Fruit fly (Drosophila melanogaster) whole organism, embryonic: ENCODE results near the gene CG4968.
A peak's percentile ranks its signal among the peaks of the same experiment; 100 is the strongest.

Experiments used
- ATbp ChIP-seq: fragments of 200-800 bp; sonication (Bioruptor generic); optimal IDR thresholded peaks from 2 replicates; lab custom pipeline; 2017; ENCODE audit warnings: missing biosample characterization, mild to moderate bottlenecking, missing genetic modification characterization, missing genetic modification reagents
- Antp ChIP-seq: fragments of 200-800 bp; sonication (Bioruptor generic); optimal IDR thresholded peaks from 3 replicates; lab custom pipeline; 2016; ENCODE audit warnings: missing biosample characterization, missing genetic modification characterization
- CG10274 ChIP-seq: fragments of 200-800 bp; sonication (Bioruptor generic); optimal IDR thresholded peaks from 3 replicates; lab custom pipeline; 2017; ENCODE audit warnings: missing biosample characterization, mild to moderate bottlenecking, missing genetic modification characterization
- CG11504 ChIP-seq: fragments of 200-800 bp; sonication (Bioruptor generic); optimal IDR thresholded peaks from 3 replicates; lab custom pipeline; 2019; ENCODE audit warnings: missing biosample characterization, mild to moderate bottlenecking, missing genetic modification characterization, moderate library complexity
- CG12155 ChIP-seq: fragments of 200-800 bp; sonication (Bioruptor generic); optimal IDR thresholded peaks from 3 replicates; lab custom pipeline; 2016; ENCODE audit warnings: missing biosample characterization, missing genetic modification characterization
- CG12299 ChIP-seq: fragments of 200-800 bp; sonication (Bioruptor generic); optimal IDR thresholded peaks from 2 replicates; lab custom pipeline; 2018; ENCODE audit warnings: missing biosample characterization, mild to moderate bottlenecking, missing genetic modification characterization
- CG14710 ChIP-seq: fragments of 200-800 bp; sonication (Bioruptor generic); optimal IDR thresholded peaks from 3 replicates; lab custom pipeline; 2019; ENCODE audit warnings: missing biosample characterization, mild to moderate bottlenecking, missing genetic modification characterization, moderate library complexity
- CG15514 ChIP-seq: fragments of 200-800 bp; sonication (Bioruptor generic); optimal IDR thresholded peaks from 3 replicates; lab custom pipeline; 2017; ENCODE audit warnings: missing biosample characterization, missing genetic modification characterization, mild to moderate bottlenecking, moderate library complexity, missing genetic modification reagents
- CG2678 ChIP-seq: fragments of 200-800 bp; sonication (Bioruptor generic); optimal IDR thresholded peaks from 3 replicates; lab custom pipeline; 2019; ENCODE audit warnings: missing biosample characterization, mild to moderate bottlenecking, missing genetic modification characterization, moderate library complexity
- CG30403 ChIP-seq: fragments of 200-800 bp; sonication (Bioruptor generic); optimal IDR thresholded peaks from 3 replicates; lab custom pipeline; 2016; ENCODE audit warnings: missing biosample characterization, missing genetic modification characterization
- CG31224 ChIP-seq: fragments of 200-800 bp; sonication (Bioruptor generic); IDR thresholded peaks from 2 replicates; pipeline ENCODE4 v1.3.6; 2022; ENCODE audit warnings: missing biosample characterization, missing genetic modification characterization
- CG4282 ChIP-seq: fragments of 200-800 bp; sonication (Bioruptor generic); optimal IDR thresholded peaks from 2 replicates; lab custom pipeline; 2016; ENCODE audit warnings: missing biosample characterization, missing genetic modification characterization
- CG4328 ChIP-seq: fragments of 200-800 bp; sonication (Bioruptor generic); optimal IDR thresholded peaks from 3 replicates; lab custom pipeline; 2017; ENCODE audit warnings: missing biosample characterization, missing genetic modification reagents, missing genetic modification characterization
- CG7357 ChIP-seq: fragments of 200-800 bp; sonication (Bioruptor generic); IDR thresholded peaks from 3 replicates; pipeline ENCODE4 v1.3.6; 2022; ENCODE audit warnings: missing biosample characterization, missing genetic modification characterization
- CHES-1-like ChIP-seq: fragments of 200-800 bp; sonication (Bioruptor generic); optimal IDR thresholded peaks from 2 replicates; lab custom pipeline; 2016; ENCODE audit warnings: missing biosample characterization, missing genetic modification characterization
- Camta ChIP-seq: fragments of 200-800 bp; sonication (Bioruptor generic); optimal IDR thresholded peaks from 2 replicates; lab custom pipeline; 2016; ENCODE audit warnings: missing biosample characterization, missing genetic modification characterization
- CoRest ChIP-seq: fragments of 200-800 bp; sonication (Bioruptor generic); optimal IDR thresholded peaks from 3 replicates; lab custom pipeline; 2018; ENCODE audit warnings: missing biosample characterization, mild to moderate bottlenecking, missing genetic modification characterization, moderate library complexity
- Dfd ChIP-seq, 2 experiments: fragments of >200 bp; optimal IDR thresholded peaks; 2 replicates each; lab custom pipeline; 2017; ENCODE audit warnings: missing biosample characterization in 2 of 2, missing genetic modification characterization in 2 of 2
- Dip2 ChIP-seq: fragments of 200-800 bp; sonication (Bioruptor generic); IDR thresholded peaks from 2 replicates; pipeline ENCODE4 v1.3.6; 2022; ENCODE audit warnings: missing biosample characterization, missing genetic modification characterization
- Doc2 ChIP-seq: fragments of 200-800 bp; sonication (Bioruptor generic); IDR thresholded peaks from 2 replicates; pipeline ENCODE4 v1.3.6; 2022; ENCODE audit warnings: missing biosample characterization, missing genetic modification characterization
- Dref ChIP-seq: fragments of 200-800 bp; sonication (Bioruptor generic); IDR thresholded peaks from 2 replicates; pipeline ENCODE4 v1.3.6; 2022; ENCODE audit warnings: missing biosample characterization, missing genetic modification characterization
- Ets97D ChIP-seq: fragments of 200-800 bp; sonication (Bioruptor generic); optimal IDR thresholded peaks from 3 replicates; lab custom pipeline; 2016; ENCODE audit warnings: missing biosample characterization, missing genetic modification characterization
- Hey ChIP-seq: fragments of 200-800 bp; sonication (Bioruptor generic); optimal IDR thresholded peaks from 3 replicates; lab custom pipeline; 2018; ENCODE audit warnings: missing biosample characterization, mild to moderate bottlenecking, missing genetic modification characterization
- HmgZ ChIP-seq: fragments of 200-800 bp; sonication (Bioruptor generic); optimal IDR thresholded peaks from 2 replicates; lab custom pipeline; 2018; ENCODE audit warnings: missing biosample characterization, mild to moderate bottlenecking, missing genetic modification characterization
- Hsf ChIP-seq: fragments of 200-800 bp; sonication (Bioruptor generic); optimal IDR thresholded peaks from 3 replicates; lab custom pipeline; 2016; ENCODE audit warnings: missing biosample characterization, missing genetic modification characterization
- Med ChIP-seq: fragments of 200-800 bp; sonication (Bioruptor generic); peaks from one replicate; lab custom pipeline; 2016; ENCODE audit warnings: missing biosample characterization, missing genetic modification characterization, mild to moderate bottlenecking, inconsistent platforms, moderate library complexity
- Mes4 ChIP-seq: fragments of 200-800 bp; sonication (Bioruptor generic); optimal IDR thresholded peaks from 2 replicates; lab custom pipeline; 2016; ENCODE audit warnings: missing biosample characterization, missing genetic modification characterization
- NC2α ChIP-seq: fragments of 200-800 bp; sonication (Bioruptor generic); optimal IDR thresholded peaks from 2 replicates; lab custom pipeline; 2016; ENCODE audit warnings: missing biosample characterization, missing genetic modification characterization
- Scr ChIP-seq: fragments of 200-800 bp; sonication (Bioruptor generic); IDR thresholded peaks from 2 replicates; pipeline ENCODE4 v1.3.6; 2022; ENCODE audit warnings: missing biosample characterization, missing genetic modification characterization; ENCODE audit not compliant: partially characterized antibody
- Sin3A ChIP-seq: fragments of >200 bp; optimal IDR thresholded peaks from 2 replicates; lab custom pipeline; 2018
- Sox102F ChIP-seq: fragments of 200-800 bp; sonication (Bioruptor generic); optimal IDR thresholded peaks from 2 replicates; lab custom pipeline; 2018; ENCODE audit warnings: missing biosample characterization, mild to moderate bottlenecking, missing genetic modification characterization, moderate library complexity
- TFAM ChIP-seq: fragments of 200-800 bp; sonication (Bioruptor generic); optimal IDR thresholded peaks from 2 replicates; lab custom pipeline; 2017; ENCODE audit warnings: missing biosample characterization, missing genetic modification characterization, inconsistent platforms
- Taf1 ChIP-seq: fragments of 200-800 bp; sonication (Bioruptor generic); IDR thresholded peaks from 2 replicates; pipeline ENCODE4 v1.3.6; 2022; ENCODE audit warnings: missing biosample characterization, missing genetic modification characterization
- Xbp1 ChIP-seq: fragments of 200-800 bp; sonication (Bioruptor generic); optimal IDR thresholded peaks from 3 replicates; lab custom pipeline; 2016; ENCODE audit warnings: missing biosample characterization, mild to moderate bottlenecking, missing genetic modification characterization
- amos ChIP-seq: fragments of 200-800 bp; sonication (Bioruptor generic); IDR thresholded peaks from 2 replicates; pipeline ENCODE4 v1.3.6; 2022; ENCODE audit warnings: missing biosample characterization, missing genetic modification characterization; ENCODE audit not compliant: partially characterized antibody
- ara ChIP-seq: fragments of 200-800 bp; sonication (Bioruptor generic); IDR thresholded peaks from 2 replicates; pipeline ENCODE4 v1.3.6; 2022; ENCODE audit warnings: missing biosample characterization, missing genetic modification characterization
- ase ChIP-seq: fragments of 200-800 bp; sonication (Bioruptor generic); IDR thresholded peaks from 3 replicates; pipeline ENCODE4 v1.3.6; 2022; ENCODE audit warnings: missing biosample characterization, missing genetic modification characterization
- bcd ChIP-seq: fragments of 200-800 bp; sonication (Bioruptor generic); optimal IDR thresholded peaks from 2 replicates; lab custom pipeline; 2017; ENCODE audit warnings: missing biosample characterization, mild to moderate bottlenecking, missing genetic modification characterization
- bowl ChIP-seq: fragments of 200-800 bp; sonication (Bioruptor generic); IDR thresholded peaks from 2 replicates; pipeline ENCODE4 v1.3.6; 2022; ENCODE audit warnings: missing biosample characterization, missing genetic modification characterization
- da ChIP-seq: fragments of 200-800 bp; sonication (Bioruptor generic); optimal IDR thresholded peaks from 2 replicates; lab custom pipeline; 2016; ENCODE audit warnings: missing biosample characterization, missing genetic modification characterization
- ewg ChIP-seq: fragments of 200-800 bp; sonication (Bioruptor generic); optimal IDR thresholded peaks from 3 replicates; lab custom pipeline; 2017; ENCODE audit warnings: mild to moderate bottlenecking, missing biosample characterization, missing genetic modification reagents, missing genetic modification characterization
- gcm2 ChIP-seq: fragments of 200-800 bp; sonication (Bioruptor generic); optimal IDR thresholded peaks from 2 replicates; lab custom pipeline; 2016; ENCODE audit warnings: missing biosample characterization, missing genetic modification characterization
- grau ChIP-seq: fragments of 200-800 bp; optimal IDR thresholded peaks from 3 replicates; lab custom pipeline; 2019; ENCODE audit warnings: missing biosample characterization, mild to moderate bottlenecking, missing genetic modification characterization, moderate library complexity
- hkb ChIP-seq, 2 experiments: fragments of 200-800 bp in 1 of 2; fragments of >200 bp in 1 of 2; sonication (Bioruptor generic) in 1 of 2; IDR thresholded peaks in 1 of 2; optimal IDR thresholded peaks in 1 of 2; 2 replicates each; pipeline versions ENCODE4 v1.3.6 to Lab custom; 2017 to 2022; ENCODE audit warnings: missing biosample characterization in 1 of 2, missing genetic modification characterization in 1 of 2
- knrl ChIP-seq: fragments of 200-800 bp; sonication (Bioruptor generic); IDR thresholded peaks from 3 replicates; pipeline ENCODE4 v1.3.6; 2022; ENCODE audit warnings: missing biosample characterization, missing genetic modification characterization; ENCODE audit not compliant: partially characterized antibody
- lmd ChIP-seq: fragments of 200-800 bp; sonication (Bioruptor generic); IDR thresholded peaks from 2 replicates; pipeline ENCODE4 v1.3.6; 2022; ENCODE audit warnings: missing biosample characterization, missing genetic modification characterization
- nom ChIP-seq: fragments of 200-800 bp; sonication (Bioruptor generic); optimal IDR thresholded peaks from 2 replicates; lab custom pipeline; 2017; ENCODE audit warnings: missing biosample characterization, missing genetic modification characterization, mild to moderate bottlenecking, moderate library complexity, missing genetic modification reagents
- prd ChIP-seq, 3 experiments: fragments of >200 bp in 2 of 3; fragments of 200-800 bp in 1 of 3; sonication (Bioruptor generic) in 1 of 3; optimal IDR thresholded peaks in 2 of 3; IDR thresholded peaks in 1 of 3; 2 replicates in 2 of 3; 3 replicates in 1 of 3; pipeline versions ENCODE4 v1.3.6 to Lab custom; 2017 to 2022; ENCODE audit warnings: missing biosample characterization in 1 of 3, missing genetic modification characterization in 1 of 3
- slbo ChIP-seq: fragments of 200-800 bp; sonication (Bioruptor generic); IDR thresholded peaks from 2 replicates; pipeline ENCODE4 v1.3.6; 2022; ENCODE audit warnings: missing biosample characterization, missing genetic modification characterization
- tgo ChIP-seq: fragments of 200-800 bp; sonication (Bioruptor generic); IDR thresholded peaks from 3 replicates; pipeline ENCODE4 v1.3.6; 2022; ENCODE audit warnings: missing biosample characterization, missing genetic modification characterization
- twi ChIP-seq: fragments of 200-800 bp; optimal IDR thresholded peaks from 2 replicates; lab custom pipeline; 2019; ENCODE audit warnings: missing biosample characterization, mild to moderate bottlenecking, missing genetic modification characterization, moderate library complexity

The CG4968 gene

dm6 chr2L:10278658-10279057, 28.1 kb upstream of the CG4968 start, which contains the start of gene Utx (continued):
- TF ChIP-seq tgo (GFP tag; lab: Robert Waterston, UW) (no peak), Dref (peak; percentile 80), Hey (tag; lab: Kevin White, UChicago) (no peak), lmd (no peak), Antp (GFP tag; lab: Kevin White, UChicago) (no peak), CG12299 (tag; lab: Kevin White, UChicago) (no peak), CG4328 (GFP tag; lab: Kevin White, UChicago) (no peak), CG31224 (GFP tag; lab: Robert Waterston, UW) (no peak), twi (tag; lab: Kevin White, UChicago) (no peak), Doc2 (GFP tag; lab: Robert Waterston, UW) (no peak), CG30403 (peak; percentile 1), ase (GFP tag; lab: Robert Waterston, UW) (no peak), Scr (GFP tag; lab: Robert Waterston, UW) (peak; percentile 80), CG11504 (no peak), Med (GFP tag; lab: Kevin White, UChicago) (no peak), ewg (no peak), CG10274 (GFP tag; lab: Kevin White, UChicago) (no peak), CHES-1-like (no peak), da (GFP tag; lab: Kevin White, UChicago) (no peak), amos (GFP tag; lab: Robert Waterston, UW) (peak; percentile 91), grau (no peak), NC2α (GFP tag; lab: Kevin White, UChicago) (no peak), Sin3A (lab: Kevin White, UChicago) (no peak), gcm2 (GFP tag; lab: Kevin White, UChicago) (no peak), Hsf (GFP tag; lab: Kevin White, UChicago) (no peak), Ets97D (GFP tag; lab: Kevin White, UChicago) (peak; percentile 50), CG4282 (GFP tag; lab: Kevin White, UChicago) (no peak), ATbp (no peak), knrl (GFP tag; lab: Robert Waterston, UW) (peak; percentile 92), Xbp1 (GFP tag; lab: Kevin White, UChicago) (peak; percentile 41), Mes4 (GFP tag; lab: Kevin White, UChicago) (no peak), prd (optimal IDR thresholded peaks at IDR 0.05; lab: Kevin White, UChicago) (no peak), prd (GFP tag; IDR thresholded peaks at IDR 0.05; lab: Robert Waterston, UW) (no peak), nom (GFP tag; lab: Kevin White, UChicago) (no peak), CG12155 (no peak), HmgZ (tag; lab: Kevin White, UChicago) (peak; percentile 3), Dip2 (no peak), Dfd (GFP tag; optimal IDR thresholded peaks at IDR 0.05; lab: Kevin White, UChicago) (no peak), slbo (GFP tag; lab: Robert Waterston, UW) (peak; percentile 57; the same call in 1 of the 2 replicates), ara (no peak), CoRest (no peak), hkb (optimal IDR thresholded peaks at IDR 0.05; lab: Kevin White, UChicago) (no peak), hkb (GFP tag; IDR thresholded peaks at IDR 0.05; lab: Robert Waterston, UW) (0 out of 2 replicates have a peak, but pooled peaks have one; percentile 18), CG7357 (peak; percentile 89), Taf1 (GFP tag; lab: Robert Waterston, UW) (no peak), CG2678 (tag; lab: Kevin White, UChicago) (no peak), bowl (GFP tag; lab: Robert Waterston, UW) (no peak), Camta (no peak), TFAM (GFP tag; lab: Kevin White, UChicago) (no peak), Sox102F (GFP tag; lab: Kevin White, UChicago) (no peak), CG14710 (tag; lab: Kevin White, UChicago) (peak; percentile 56), bcd (GFP tag; lab: Kevin White, UChicago) (no peak), CG15514 (peak; percentile 67)
